Fruit fly (Drosophila melanogaster) whole organism, embryonic: ENCODE data around the gene Spn88Ea.
A peak's percentile ranks its signal among the peaks of the same experiment; 100 is the strongest.

Experiments used
- Aef1 ChIP-seq: fragments of 200-800 bp; sonication (Bioruptor generic); IDR thresholded peaks from 3 replicates; pipeline ENCODE4 v1.3.6; 2022; ENCODE audit warnings: missing biosample characterization, missing genetic modification characterization
- BtbVII ChIP-seq: fragments of 200-800 bp; sonication (Bioruptor generic); optimal IDR thresholded peaks from 3 replicates; lab custom pipeline; 2017; ENCODE audit warnings: missing biosample characterization, mild to moderate bottlenecking, missing genetic modification characterization
- CG10431 ChIP-seq: fragments of 200-800 bp; sonication (Bioruptor generic); optimal IDR thresholded peaks from 3 replicates; lab custom pipeline; 2018; ENCODE audit warnings: missing biosample characterization, mild to moderate bottlenecking, missing genetic modification characterization
- CG11456 ChIP-seq: fragments of 200-800 bp; sonication (Bioruptor generic); IDR thresholded peaks from 3 replicates; pipeline ENCODE4 v1.3.6; 2022; ENCODE audit warnings: missing biosample characterization, missing genetic modification characterization
- CG11504 ChIP-seq: fragments of 200-800 bp; sonication (Bioruptor generic); optimal IDR thresholded peaks from 3 replicates; lab custom pipeline; 2019; ENCODE audit warnings: missing biosample characterization, mild to moderate bottlenecking, missing genetic modification characterization, moderate library complexity
- CG12155 ChIP-seq: fragments of 200-800 bp; sonication (Bioruptor generic); optimal IDR thresholded peaks from 3 replicates; lab custom pipeline; 2016; ENCODE audit warnings: missing biosample characterization, missing genetic modification characterization
- CG1233 ChIP-seq: fragments of 200-800 bp; sonication (Bioruptor generic); optimal IDR thresholded peaks from 4 replicates; lab custom pipeline; 2018; ENCODE audit warnings: missing biosample characterization, mild to moderate bottlenecking, missing genetic modification characterization
- CG12659 ChIP-seq: fragments of 200-800 bp; sonication (Bioruptor generic); optimal IDR thresholded peaks from 3 replicates; lab custom pipeline; 2017; ENCODE audit warnings: mild to moderate bottlenecking, missing biosample characterization, missing genetic modification reagents, missing genetic modification characterization
- CG14860 ChIP-seq: fragments of 200-800 bp; sonication (Bioruptor generic); IDR thresholded peaks from 3 replicates; pipeline ENCODE4 v1.3.6; 2022; ENCODE audit warnings: missing biosample characterization, missing genetic modification characterization; ENCODE audit not compliant: partially characterized antibody
- CG16863 ChIP-seq: fragments of 200-800 bp; sonication (Bioruptor generic); optimal IDR thresholded peaks from 3 replicates; lab custom pipeline; 2016; ENCODE audit warnings: missing biosample characterization, missing genetic modification characterization
- CG17385 ChIP-seq: fragments of 200-800 bp; sonication (Bioruptor generic); optimal IDR thresholded peaks from 3 replicates; lab custom pipeline; 2018; ENCODE audit warnings: missing biosample characterization, mild to moderate bottlenecking, missing genetic modification characterization
- CG18011 ChIP-seq: fragments of 200-800 bp; sonication (Bioruptor generic); optimal IDR thresholded peaks from 2 replicates; lab custom pipeline; 2017; ENCODE audit warnings: missing biosample characterization, missing genetic modification characterization, mild to moderate bottlenecking, moderate library complexity, missing genotype
- CG18262 ChIP-seq: fragments of 200-800 bp; optimal IDR thresholded peaks from 3 replicates; lab custom pipeline; 2019; ENCODE audit warnings: missing biosample characterization, mild to moderate bottlenecking, missing genetic modification characterization, moderate library complexity
- CG2678 ChIP-seq: fragments of 200-800 bp; sonication (Bioruptor generic); optimal IDR thresholded peaks from 3 replicates; lab custom pipeline; 2019; ENCODE audit warnings: missing biosample characterization, mild to moderate bottlenecking, missing genetic modification characterization, moderate library complexity
- CG31224 ChIP-seq: fragments of 200-800 bp; sonication (Bioruptor generic); IDR thresholded peaks from 2 replicates; pipeline ENCODE4 v1.3.6; 2022; ENCODE audit warnings: missing biosample characterization, missing genetic modification characterization
- CG32767 ChIP-seq: fragments of 200-800 bp; sonication (Bioruptor generic); IDR thresholded peaks from 2 replicates; pipeline ENCODE4 v1.3.6; 2022; ENCODE audit warnings: missing biosample characterization, missing genetic modification characterization
- CG33557 ChIP-seq: fragments of 200-800 bp; sonication (Bioruptor generic); optimal IDR thresholded peaks from 2 replicates; lab custom pipeline; 2019; ENCODE audit warnings: missing biosample characterization, mild to moderate bottlenecking, missing genetic modification characterization, moderate library complexity
- CG3838 ChIP-seq: fragments of 200-800 bp; sonication (Bioruptor generic); optimal IDR thresholded peaks from 3 replicates; lab custom pipeline; 2016; ENCODE audit warnings: missing biosample characterization, missing genetic modification characterization
- CG3847 ChIP-seq: fragments of 200-800 bp; sonication (Bioruptor generic); IDR thresholded peaks from 2 replicates; pipeline ENCODE4 v1.3.6; 2022; ENCODE audit warnings: missing biosample characterization, missing genetic modification characterization
- CG6175 ChIP-seq: fragments of 200-800 bp; sonication (Bioruptor generic); IDR thresholded peaks from 3 replicates; pipeline ENCODE4 v1.3.6; 2022; ENCODE audit warnings: missing biosample characterization, missing genetic modification characterization
- CG6272 ChIP-seq: fragments of 200-800 bp; sonication (Bioruptor generic); IDR thresholded peaks from 2 replicates; pipeline ENCODE4 v1.3.6; 2022; ENCODE audit warnings: missing biosample characterization, missing genetic modification characterization
- CG6654 ChIP-seq: fragments of 200-800 bp; sonication (Bioruptor generic); optimal IDR thresholded peaks from 2 replicates; lab custom pipeline; 2017; ENCODE audit warnings: missing biosample characterization, mild to moderate bottlenecking, missing genetic modification characterization
- CG8281 ChIP-seq: fragments of 200-800 bp; sonication (Bioruptor generic); optimal IDR thresholded peaks from 2 replicates; lab custom pipeline; 2018; ENCODE audit warnings: missing biosample characterization, mild to moderate bottlenecking, missing genetic modification characterization, moderate library complexity
- CoRest ChIP-seq: fragments of 200-800 bp; sonication (Bioruptor generic); optimal IDR thresholded peaks from 3 replicates; lab custom pipeline; 2018; ENCODE audit warnings: missing biosample characterization, mild to moderate bottlenecking, missing genetic modification characterization, moderate library complexity
- E2f1 ChIP-seq: fragments of 200-800 bp; sonication (Bioruptor generic); IDR thresholded peaks from 2 replicates; pipeline ENCODE4 v1.3.6; 2022; ENCODE audit warnings: missing biosample characterization, missing genetic modification characterization
- E2f2 ChIP-seq: fragments of 200-800 bp; sonication (Bioruptor generic); IDR thresholded peaks from 2 replicates; pipeline ENCODE4 v1.3.6; 2022; ENCODE audit warnings: missing biosample characterization, missing genetic modification characterization
- GATAe ChIP-seq: fragments of 200-800 bp; sonication (Bioruptor generic); conservative IDR thresholded peaks from 2 replicates; pipeline ENCODE4 v1.3.6; 2022; ENCODE audit warnings: missing biosample characterization, missing genetic modification characterization
- Gug ChIP-seq: fragments of 200-800 bp; sonication (Bioruptor generic); IDR thresholded peaks from 4 replicates; pipeline ENCODE4 v1.3.6; 2022; ENCODE audit warnings: missing biosample characterization, missing genetic modification characterization
- HHEX ChIP-seq: fragments of 200-800 bp; sonication (Bioruptor generic); optimal IDR thresholded peaks from 3 replicates; lab custom pipeline; 2017; ENCODE audit warnings: missing biosample characterization, mild to moderate bottlenecking, missing genetic modification characterization, missing genetic modification reagents
- Lhr ChIP-seq: fragments of 200-800 bp; sonication (Bioruptor generic); optimal IDR thresholded peaks from 3 replicates; lab custom pipeline; 2017; ENCODE audit warnings: mild to moderate bottlenecking, missing biosample characterization, missing genetic modification reagents, missing genetic modification characterization
- Lpt ChIP-seq: fragments of >200 bp; optimal IDR thresholded peaks from 2 replicates; lab custom pipeline; 2018; ENCODE audit warnings: missing biosample characterization, missing genetic modification characterization
- NK7.1 ChIP-seq: fragments of 200-800 bp; sonication (Bioruptor generic); optimal IDR thresholded peaks from 3 replicates; lab custom pipeline; 2016; ENCODE audit warnings: missing biosample characterization, missing genetic modification characterization
- Side ChIP-seq: fragments of 200-800 bp; sonication (Bioruptor generic); optimal IDR thresholded peaks from 2 replicates; lab custom pipeline; 2016; ENCODE audit warnings: missing biosample characterization, missing genetic modification characterization
- Usf ChIP-seq: fragments of 200-800 bp; sonication (Bioruptor generic); optimal IDR thresholded peaks from 2 replicates; lab custom pipeline; 2017; ENCODE audit warnings: missing genotype, missing biosample characterization, missing genetic modification characterization
- ap ChIP-seq: fragments of 200-800 bp; sonication (Bioruptor generic); IDR thresholded peaks from 2 replicates; pipeline ENCODE4 v1.3.6; 2022; ENCODE audit warnings: missing biosample characterization, missing genetic modification characterization
- bab2 ChIP-seq: fragments of 200-800 bp; sonication (Bioruptor generic); optimal IDR thresholded peaks from 2 replicates; lab custom pipeline; 2016; ENCODE audit warnings: missing biosample characterization, missing genetic modification characterization
- cwo ChIP-seq: fragments of 200-800 bp; sonication (Bioruptor generic); optimal IDR thresholded peaks from 3 replicates; lab custom pipeline; 2017; ENCODE audit warnings: missing biosample characterization, missing genetic modification characterization, mild to moderate bottlenecking, moderate library complexity, missing genetic modification reagents
- dati ChIP-seq: fragments of 200-800 bp; sonication (Bioruptor generic); IDR thresholded peaks from 2 replicates; pipeline ENCODE4 v1.3.6; 2022; ENCODE audit warnings: missing biosample characterization, missing genetic modification characterization
- dimm ChIP-seq: fragments of 200-800 bp; sonication (Bioruptor generic); IDR thresholded peaks from 2 replicates; pipeline ENCODE4 v1.3.6; 2022; ENCODE audit warnings: missing biosample characterization, missing genetic modification characterization
- disco-r ChIP-seq: fragments of 200-800 bp; sonication (Bioruptor generic); optimal IDR thresholded peaks from 2 replicates; lab custom pipeline; 2016; ENCODE audit warnings: missing biosample characterization, missing genetic modification characterization
- fd102C ChIP-seq: fragments of 200-800 bp; sonication (Bioruptor generic); optimal IDR thresholded peaks from 2 replicates; lab custom pipeline; 2018; ENCODE audit warnings: missing biosample characterization, mild to moderate bottlenecking, missing genetic modification characterization, moderate library complexity
- ftz-f1 ChIP-seq: fragments of 200-800 bp; sonication (Bioruptor generic); optimal IDR thresholded peaks from 2 replicates; lab custom pipeline; 2016; ENCODE audit warnings: missing biosample characterization, missing genetic modification characterization
- jing ChIP-seq: fragments of 200-800 bp; sonication (Bioruptor generic); optimal IDR thresholded peaks from 2 replicates; lab custom pipeline; 2018; ENCODE audit warnings: missing biosample characterization, mild to moderate bottlenecking, missing genetic modification characterization
- lab ChIP-seq: fragments of 200-800 bp; sonication (Bioruptor generic); optimal IDR thresholded peaks from 3 replicates; lab custom pipeline; 2017; ENCODE audit warnings: missing biosample characterization, missing genetic modification characterization, mild to moderate bottlenecking, moderate library complexity, missing genetic modification reagents
- luna ChIP-seq: fragments of 200-800 bp; sonication (Bioruptor generic); optimal IDR thresholded peaks from 2 replicates; lab custom pipeline; 2016; ENCODE audit warnings: missing biosample characterization, missing genetic modification characterization
- nmo ChIP-seq: fragments of 200-800 bp; sonication (Bioruptor generic); optimal IDR thresholded peaks from 2 replicates; lab custom pipeline; 2018; ENCODE audit warnings: missing biosample characterization, mild to moderate bottlenecking, missing genetic modification characterization, moderate library complexity
- pum ChIP-seq: fragments of 200-800 bp; sonication (Bioruptor generic); optimal IDR thresholded peaks from 2 replicates; lab custom pipeline; 2016; ENCODE audit warnings: missing biosample characterization, missing genetic modification characterization
- sima ChIP-seq: fragments of 200-800 bp; sonication (Bioruptor generic); optimal IDR thresholded peaks from 2 replicates; lab custom pipeline; 2016; ENCODE audit warnings: missing biosample characterization, missing genetic modification characterization
- ssp ChIP-seq: fragments of 200-800 bp; sonication (Bioruptor generic); IDR thresholded peaks from 2 replicates; pipeline ENCODE4 v1.3.6; 2022; ENCODE audit warnings: missing biosample characterization, missing genetic modification characterization
- stc ChIP-seq: fragments of 200-800 bp; sonication (Bioruptor generic); IDR thresholded peaks from 2 replicates; pipeline ENCODE4 v1.3.6; 2022; ENCODE audit warnings: missing biosample characterization, missing genetic modification characterization
- sug ChIP-seq: fragments of 200-800 bp; optimal IDR thresholded peaks from 2 replicates; lab custom pipeline; 2019; ENCODE audit warnings: missing biosample characterization, mild to moderate bottlenecking, missing genetic modification characterization, moderate library complexity

Gene Spn88Ea

DNA sequence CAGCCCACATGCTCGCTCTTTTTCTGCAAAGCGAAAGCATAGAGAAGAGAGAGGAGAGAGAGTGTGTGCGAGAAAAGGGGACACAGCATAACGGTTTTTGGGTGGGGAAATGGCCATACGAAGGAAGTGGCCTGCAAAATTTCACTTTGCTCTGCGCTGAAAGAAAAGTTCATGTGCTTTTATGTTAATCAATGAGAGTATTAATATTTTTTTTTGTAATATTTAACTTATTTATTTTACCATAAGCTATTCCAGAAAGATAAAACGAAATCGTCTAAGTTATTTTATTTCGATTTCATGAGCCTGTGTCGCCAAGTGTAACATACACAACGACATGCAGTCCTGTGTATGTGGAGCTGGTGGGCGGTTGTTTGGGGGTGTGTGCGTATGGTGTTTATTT lies 44.2 kb upstream of the Spn88Ea start (continued):
- TF ChIP-seq CG18262 (tag; lab: Kevin White, UChicago) (no peak), jing (GFP tag; lab: Kevin White, UChicago) (no peak), Aef1 (peak; percentile 66; the same call in 2 of the 3 replicates), CG31224 (GFP tag; lab: Robert Waterston, UW) (peak; percentile 60), dati (GFP tag; lab: Robert Waterston, UW) (peak; percentile 49; the same call in 1 of the 2 replicates), CG1233 (no peak), ap (GFP tag; lab: Robert Waterston, UW) (peak; percentile 61), fd102C (no peak), CG11504 (tag; lab: Kevin White, UChicago) (no peak), nmo (GFP tag; lab: Kevin White, UChicago) (no peak), disco-r (GFP tag; lab: Kevin White, UChicago) (no peak), ssp (GFP tag; lab: Robert Waterston, UW) (peak; percentile 53), CG17385 (GFP tag; lab: Kevin White, UChicago) (no peak), Lhr (GFP tag; lab: Kevin White, UChicago) (no peak), CG14860 (GFP tag; lab: Robert Waterston, UW) (no peak), CG32767 (GFP tag; lab: Robert Waterston, UW) (peak; percentile 52; the same call in 1 of the 2 replicates), Lpt (GFP tag; lab: Kevin White, UChicago) (no peak), GATAe (0 out of 2 replicates have a peak, but pooled peaks have one; percentile 14), CG8281 (tag; lab: Kevin White, UChicago) (no peak), CG33557 (no peak), CG10431 (GFP tag; lab: Kevin White, UChicago) (no peak), Usf (GFP tag; lab: Kevin White, UChicago) (no peak), luna (GFP tag; lab: Kevin White, UChicago) (no peak), lab (GFP tag; lab: Kevin White, UChicago) (peak; percentile 92), Side (GFP tag; lab: Kevin White, UChicago) (no peak), cwo (GFP tag; lab: Kevin White, UChicago) (peak; percentile 72), pum (no peak), CG18011 (GFP tag; lab: Kevin White, UChicago) (peak; percentile 10), BtbVII (GFP tag; lab: Kevin White, UChicago) (peak; percentile 73), Gug (GFP tag; lab: Robert Waterston, UW) (peak; percentile 67), CG6654 (no peak), ftz-f1 (GFP tag; lab: Kevin White, UChicago) (no peak), CG11456 (GFP tag; lab: Robert Waterston, UW) (peak; percentile 68; the same call in 1 of the 3 replicates), NK7.1 (GFP tag; lab: Kevin White, UChicago) (no peak), dimm (GFP tag; lab: Robert Waterston, UW) (peak; percentile 42; the same call in 1 of the 2 replicates), sug (tag; lab: Kevin White, UChicago) (no peak), CG16863 (GFP tag; lab: Kevin White, UChicago) (no peak), CG6272 (GFP tag; lab: Robert Waterston, UW) (peak; percentile 53), CG6175 (0 out of 3 replicates have a peak, but pooled peaks have one; percentile 57), CG12659 (GFP tag; lab: Kevin White, UChicago) (peak; percentile 66), bab2 (GFP tag; lab: Kevin White, UChicago) (no peak), CG3838 (GFP tag; lab: Kevin White, UChicago) (no peak), CG3847 (GFP tag; lab: Robert Waterston, UW) (peak; percentile 51), HHEX (GFP tag; lab: Kevin White, UChicago) (peak; percentile 42), sima (GFP tag; lab: Kevin White, UChicago) (no peak), E2f2 (GFP tag; lab: Robert Waterston, UW) (peak; percentile 51), CoRest (tag; lab: Kevin White, UChicago) (no peak), E2f1 (GFP tag; lab: Robert Waterston, UW) (peak; percentile 76), stc (GFP tag; lab: Robert Waterston, UW) (peak; percentile 71), CG12155 (GFP tag; lab: Kevin White, UChicago) (peak; percentile 40), CG2678 (tag; lab: Kevin White, UChicago) (no peak)
